Worm (Caenorhabditis elegans) whole organism, mixed stage, embryonic: ENCODE measurements around the gene asna-1.

Experiments
- elt-1 ChIP-seq: sonication (generic microtip); optimal IDR thresholded peaks from 2 replicates; lab custom pipeline; 2017; ENCODE audit warnings: missing genetic modification characterization, mild to moderate bottlenecking, missing compliant biosample characterization, antibody characterized with exemption, moderate library complexity, borderline replicate concordance; ENCODE audit not compliant: insufficient read depth
- elt-3 ChIP-seq: fragments of 150-350 bp; optimal IDR thresholded peaks from 2 replicates; lab custom pipeline; 2014; ENCODE audit warnings: missing biosample characterization, missing genetic modification characterization
- mab-5 ChIP-seq: fragments of 150-350 bp; optimal IDR thresholded peaks from 2 replicates; lab custom pipeline; 2014; ENCODE audit warnings: missing biosample characterization, missing genetic modification characterization
- nhr-237 ChIP-seq: fragments of 150-350 bp; optimal IDR thresholded peaks from 2 replicates; lab custom pipeline; 2014; ENCODE audit warnings: missing biosample characterization, missing genetic modification characterization
- nhr-76 ChIP-seq: sonication (generic microtip); optimal IDR thresholded peaks from 2 replicates; lab custom pipeline; 2017; ENCODE audit warnings: missing biosample characterization, missing genetic modification characterization
- snpc-4 ChIP-seq: fragments of 150-350 bp; optimal IDR thresholded peaks from 2 replicates; lab custom pipeline; 2014; ENCODE audit warnings: missing biosample characterization, missing genetic modification characterization
- unc-39 ChIP-seq: fragments of 150-350 bp; optimal IDR thresholded peaks from 2 replicates; lab custom pipeline; 2014; ENCODE audit warnings: missing biosample characterization, missing genetic modification characterization
- unc-62 ChIP-seq: fragments of 150-350 bp; optimal IDR thresholded peaks from 2 replicates; lab custom pipeline; 2014; ENCODE audit warnings: missing biosample characterization, missing genetic modification reagents, missing genetic modification characterization
- ztf-11 ChIP-seq: fragments of 150-350 bp; optimal IDR thresholded peaks from 2 replicates; lab custom pipeline; 2014; ENCODE audit warnings: missing biosample characterization, missing genetic modification characterization

DNA sequence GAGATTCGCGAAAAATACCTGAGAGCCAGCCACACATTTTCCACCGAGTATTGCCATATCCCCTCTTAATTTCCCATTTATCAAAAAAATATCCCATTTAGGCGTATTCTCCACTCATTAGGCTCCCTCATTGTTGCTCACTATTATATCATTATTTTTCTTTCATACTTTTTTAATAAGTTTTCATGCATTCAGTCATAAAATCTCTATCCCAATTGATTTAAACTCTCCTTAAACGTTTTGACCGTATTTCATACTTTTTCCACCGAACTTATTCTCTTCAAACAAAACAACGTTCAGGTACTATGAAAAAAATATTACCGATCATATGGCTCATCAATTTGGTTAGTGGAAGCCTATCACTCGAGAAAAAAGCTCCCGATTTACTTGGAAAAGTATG, 5.0 kb upstream of the asna-1 start, which contains the start of gene lnkn-1:
- TF ChIP-seq unc-62 (GFP tag; lab: Kevin White, UChicago) (no peak), nhr-76 (tag; lab: Kevin White, UChicago) (no peak), unc-39 (tag; lab: Kevin White, UChicago) (no peak), ztf-11 (tag; lab: Kevin White, UChicago) (no peak), nhr-237 (tag; lab: Kevin White, UChicago) (no peak), elt-1 (tag; lab: Kevin White, UChicago) (no peak), elt-3 (tag; lab: Kevin White, UChicago) (no peak), snpc-4 (tag; lab: Kevin White, UChicago) (no peak), mab-5 (no peak)
